Fruit fly (Drosophila melanogaster) whole organism, embryonic: Measurements from ENCODE around the gene Osi21.

Experiments used
- Aef1 ChIP-seq: fragments of 200-800 bp; sonication (Bioruptor generic); IDR thresholded peaks from 3 replicates; pipeline ENCODE4 v1.3.6; 2022; ENCODE audit warnings: missing biosample characterization, missing genetic modification characterization
- Asciz ChIP-seq: fragments of 200-800 bp; sonication (Bioruptor generic); optimal IDR thresholded peaks from 2 replicates; lab custom pipeline; 2017; ENCODE audit warnings: missing biosample characterization, mild to moderate bottlenecking, missing genetic modification characterization, missing genetic modification reagents
- CG10543 ChIP-seq: fragments of 200-800 bp; sonication (Bioruptor generic); optimal IDR thresholded peaks from 3 replicates; lab custom pipeline; 2017; ENCODE audit warnings: missing biosample characterization, mild to moderate bottlenecking, missing genetic modification characterization, moderate library complexity
- CG11560 ChIP-seq: fragments of 200-800 bp; sonication (Bioruptor generic); IDR thresholded peaks from 3 replicates; pipeline ENCODE4 v1.3.6; 2022; ENCODE audit warnings: missing biosample characterization, missing genetic modification characterization
- CG11695 ChIP-seq: fragments of 200-800 bp; sonication (Bioruptor generic); IDR thresholded peaks from 3 replicates; pipeline ENCODE4 v1.3.6; 2022; ENCODE audit warnings: missing biosample characterization, missing genetic modification characterization
- CG13296 ChIP-seq: fragments of 200-800 bp; sonication (Bioruptor generic); optimal IDR thresholded peaks from 3 replicates; lab custom pipeline; 2018; ENCODE audit warnings: missing biosample characterization, mild to moderate bottlenecking, missing genetic modification characterization
- CG17802 ChIP-seq: fragments of 200-800 bp; sonication (Bioruptor generic); optimal IDR thresholded peaks from 2 replicates; lab custom pipeline; 2018; ENCODE audit warnings: missing biosample characterization, mild to moderate bottlenecking, missing genetic modification characterization, moderate library complexity
- CG18262 ChIP-seq: fragments of 200-800 bp; optimal IDR thresholded peaks from 3 replicates; lab custom pipeline; 2019; ENCODE audit warnings: missing biosample characterization, mild to moderate bottlenecking, missing genetic modification characterization, moderate library complexity
- CG18476 ChIP-seq: fragments of 200-800 bp; sonication (Bioruptor generic); optimal IDR thresholded peaks from 2 replicates; lab custom pipeline; 2016; ENCODE audit warnings: missing biosample characterization, mild to moderate bottlenecking, missing genetic modification characterization
- CG34224 ChIP-seq: fragments of 200-800 bp; sonication (Bioruptor generic); IDR thresholded peaks from 3 replicates; pipeline ENCODE4 v1.3.6; 2022; ENCODE audit warnings: missing biosample characterization, missing genetic modification characterization; ENCODE audit not compliant: partially characterized antibody
- CG4282 ChIP-seq: fragments of 200-800 bp; sonication (Bioruptor generic); optimal IDR thresholded peaks from 2 replicates; lab custom pipeline; 2016; ENCODE audit warnings: missing biosample characterization, missing genetic modification characterization
- CG4707 ChIP-seq: fragments of 200-800 bp; sonication (Bioruptor generic); optimal IDR thresholded peaks from 2 replicates; lab custom pipeline; 2018; ENCODE audit warnings: missing biosample characterization, mild to moderate bottlenecking, missing genetic modification characterization, moderate library complexity
- CG7357 ChIP-seq: fragments of 200-800 bp; sonication (Bioruptor generic); IDR thresholded peaks from 3 replicates; pipeline ENCODE4 v1.3.6; 2022; ENCODE audit warnings: missing biosample characterization, missing genetic modification characterization
- CG7556 ChIP-seq: fragments of 200-800 bp; sonication (Bioruptor generic); optimal IDR thresholded peaks from 2 replicates; lab custom pipeline; 2017; ENCODE audit warnings: missing biosample characterization, mild to moderate bottlenecking, missing genetic modification characterization
- CG7839 ChIP-seq: fragments of 200-800 bp; sonication (Bioruptor generic); optimal IDR thresholded peaks from 3 replicates; lab custom pipeline; 2018; ENCODE audit warnings: missing biosample characterization, mild to moderate bottlenecking, missing genetic modification characterization, moderate library complexity
- CG7963 ChIP-seq: fragments of 200-800 bp; sonication (Bioruptor generic); IDR thresholded peaks from 3 replicates; pipeline ENCODE4 v1.3.6; 2022; ENCODE audit warnings: missing biosample characterization, missing genetic modification characterization; ENCODE audit not compliant: partially characterized antibody
- CG8478 ChIP-seq: fragments of >200 bp; optimal IDR thresholded peaks from 2 replicates; lab custom pipeline; 2018
- CG8765 ChIP-seq: fragments of 200-800 bp; sonication (Bioruptor generic); IDR thresholded peaks from 2 replicates; pipeline ENCODE4 v1.3.6; 2022; ENCODE audit warnings: missing biosample characterization, missing genetic modification characterization
- CG9437 ChIP-seq: fragments of 200-800 bp; sonication (Bioruptor generic); optimal IDR thresholded peaks from 2 replicates; lab custom pipeline; 2018; ENCODE audit warnings: missing biosample characterization, mild to moderate bottlenecking, missing genetic modification characterization
- CoRest ChIP-seq: fragments of 200-800 bp; sonication (Bioruptor generic); optimal IDR thresholded peaks from 3 replicates; lab custom pipeline; 2018; ENCODE audit warnings: missing biosample characterization, mild to moderate bottlenecking, missing genetic modification characterization, moderate library complexity
- Dek ChIP-seq: fragments of 200-800 bp; sonication (Bioruptor generic); optimal IDR thresholded peaks from 3 replicates; lab custom pipeline; 2019; ENCODE audit warnings: missing biosample characterization, mild to moderate bottlenecking, missing genetic modification characterization, moderate library complexity
- Dfd ChIP-seq, 2 experiments: fragments of >200 bp; optimal IDR thresholded peaks; 2 replicates each; lab custom pipeline; 2017; ENCODE audit warnings: missing biosample characterization in 2 of 2, missing genetic modification characterization in 2 of 2
- Dip2 ChIP-seq: fragments of 200-800 bp; sonication (Bioruptor generic); IDR thresholded peaks from 2 replicates; pipeline ENCODE4 v1.3.6; 2022; ENCODE audit warnings: missing biosample characterization, missing genetic modification characterization
- Dip3 ChIP-seq: fragments of 200-800 bp; sonication (Bioruptor generic); optimal IDR thresholded peaks from 3 replicates; lab custom pipeline; 2016; ENCODE audit warnings: missing biosample characterization, missing genetic modification characterization
- Dref ChIP-seq: fragments of 200-800 bp; sonication (Bioruptor generic); IDR thresholded peaks from 2 replicates; pipeline ENCODE4 v1.3.6; 2022; ENCODE audit warnings: missing biosample characterization, missing genetic modification characterization
- Drgx ChIP-seq: fragments of 200-800 bp; sonication (Bioruptor generic); IDR thresholded peaks from 2 replicates; pipeline ENCODE4 v1.3.6; 2022; ENCODE audit warnings: missing biosample characterization, missing genetic modification characterization
- Elba2 ChIP-seq: fragments of 200-800 bp; sonication (Bioruptor generic); optimal IDR thresholded peaks from 3 replicates; lab custom pipeline; 2016; ENCODE audit warnings: missing biosample characterization, missing genetic modification characterization
- Hr51 ChIP-seq, 2 experiments: fragments of 200-800 bp; sonication (Bioruptor generic); optimal IDR thresholded peaks; 2 replicates in 1 of 2; 3 replicates in 1 of 2; lab custom pipeline; 2016 to 2018; ENCODE audit warnings: missing biosample characterization in 2 of 2, missing genetic modification characterization in 2 of 2, mild to moderate bottlenecking in 1 of 2, moderate library complexity in 1 of 2
- NFAT ChIP-seq: fragments of 200-800 bp; sonication (Bioruptor generic); IDR thresholded peaks from 2 replicates; pipeline ENCODE4 v1.3.6; 2022; ENCODE audit warnings: missing biosample characterization, missing genetic modification characterization
- ap ChIP-seq: fragments of 200-800 bp; sonication (Bioruptor generic); IDR thresholded peaks from 2 replicates; pipeline ENCODE4 v1.3.6; 2022; ENCODE audit warnings: missing biosample characterization, missing genetic modification characterization
- btn ChIP-seq: fragments of 200-800 bp; sonication (Bioruptor generic); optimal IDR thresholded peaks from 2 replicates; lab custom pipeline; 2016; ENCODE audit warnings: missing biosample characterization, missing genetic modification characterization
- cad ChIP-seq: fragments of >200 bp; optimal IDR thresholded peaks from 2 replicates; lab custom pipeline; 2017; ENCODE audit warnings: missing biosample characterization, missing genetic modification characterization
- ci ChIP-seq: fragments of 200-800 bp; sonication (Bioruptor generic); IDR thresholded peaks from 3 replicates; pipeline ENCODE4 v1.3.6; 2022; ENCODE audit warnings: missing biosample characterization, missing genetic modification characterization
- crol ChIP-seq: fragments of 200-800 bp; sonication (Bioruptor generic); IDR thresholded peaks from 2 replicates; pipeline ENCODE4 v1.3.6; 2022; ENCODE audit warnings: missing biosample characterization, missing genetic modification characterization
- cwo ChIP-seq: fragments of 200-800 bp; sonication (Bioruptor generic); optimal IDR thresholded peaks from 3 replicates; lab custom pipeline; 2017; ENCODE audit warnings: missing biosample characterization, missing genetic modification characterization, mild to moderate bottlenecking, moderate library complexity, missing genetic modification reagents
- dpn ChIP-seq, 2 experiments: fragments of 200-800 bp; sonication (Bioruptor generic); optimal IDR thresholded peaks; 3 replicates each; lab custom pipeline; 2016; ENCODE audit warnings: missing biosample characterization in 2 of 2, missing genetic modification characterization in 2 of 2
- fd102C ChIP-seq: fragments of 200-800 bp; sonication (Bioruptor generic); optimal IDR thresholded peaks from 2 replicates; lab custom pipeline; 2018; ENCODE audit warnings: missing biosample characterization, mild to moderate bottlenecking, missing genetic modification characterization, moderate library complexity
- fru ChIP-seq: fragments of >200 bp; optimal IDR thresholded peaks from 2 replicates; lab custom pipeline; 2017
- grn ChIP-seq: fragments of 200-800 bp; sonication (Bioruptor generic); optimal IDR thresholded peaks from 3 replicates; lab custom pipeline; 2017; ENCODE audit warnings: missing biosample characterization, missing genetic modification characterization
- inv ChIP-seq: fragments of 200-800 bp; sonication (Bioruptor generic); IDR thresholded peaks from 2 replicates; pipeline ENCODE4 v1.3.6; 2022; ENCODE audit warnings: missing biosample characterization, missing genetic modification characterization; ENCODE audit not compliant: partially characterized antibody
- lilli ChIP-seq: fragments of 200-800 bp; sonication (Bioruptor generic); optimal IDR thresholded peaks from 3 replicates; lab custom pipeline; 2016; ENCODE audit warnings: missing biosample characterization, missing genetic modification characterization
- lov ChIP-seq, 2 experiments: fragments of 200-800 bp in 1 of 2; fragments of >200 bp in 1 of 2; sonication (Bioruptor generic) in 1 of 2; IDR thresholded peaks in 1 of 2; optimal IDR thresholded peaks in 1 of 2; 2 replicates in 1 of 2; 3 replicates in 1 of 2; pipeline versions ENCODE4 v1.3.6 to Lab custom; 2017 to 2022; ENCODE audit warnings: missing biosample characterization in 1 of 2, missing genetic modification characterization in 1 of 2
- nau ChIP-seq: fragments of 200-800 bp; sonication (Bioruptor generic); optimal IDR thresholded peaks from 3 replicates; lab custom pipeline; 2017; ENCODE audit warnings: missing biosample characterization, mild to moderate bottlenecking, missing genetic modification characterization, missing genetic modification reagents
- nom ChIP-seq: fragments of 200-800 bp; sonication (Bioruptor generic); optimal IDR thresholded peaks from 2 replicates; lab custom pipeline; 2017; ENCODE audit warnings: missing biosample characterization, missing genetic modification characterization, mild to moderate bottlenecking, moderate library complexity, missing genetic modification reagents
- pita ChIP-seq: fragments of 200-800 bp; sonication (Bioruptor generic); optimal IDR thresholded peaks from 2 replicates; lab custom pipeline; 2017; ENCODE audit warnings: missing biosample characterization, mild to moderate bottlenecking, missing genetic modification characterization
- ranshi ChIP-seq: fragments of 200-800 bp; sonication (Bioruptor generic); IDR thresholded peaks from 2 replicates; pipeline ENCODE4 v1.3.6; 2022; ENCODE audit warnings: missing biosample characterization, missing genetic modification characterization
- sens ChIP-seq: fragments of 200-800 bp; sonication (Bioruptor generic); peaks from one replicate; lab custom pipeline; 2016; ENCODE audit warnings: missing biosample characterization, missing genetic modification characterization
- seq ChIP-seq: fragments of 200-800 bp; sonication (Bioruptor generic); IDR thresholded peaks from 2 replicates; pipeline ENCODE4 v1.3.6; 2022; ENCODE audit warnings: missing biosample characterization, missing genetic modification characterization
- sob ChIP-seq: fragments of 200-800 bp; sonication (Bioruptor generic); IDR thresholded peaks from 2 replicates; pipeline ENCODE4 v1.3.6; 2022; ENCODE audit warnings: missing biosample characterization, missing genetic modification characterization
- sr ChIP-seq: fragments of 200-800 bp; sonication (Bioruptor generic); IDR thresholded peaks from 3 replicates; pipeline ENCODE4 v1.3.6; 2022; ENCODE audit warnings: missing biosample characterization, missing genetic modification characterization
- vfl ChIP-seq: fragments of 200-800 bp; sonication (Bioruptor generic); optimal IDR thresholded peaks from 2 replicates; lab custom pipeline; 2016; ENCODE audit warnings: missing biosample characterization, missing genetic modification characterization

Gene Osi21

dm6 chr2L:11277927-11278351 is 7.6 kb downstream of the Osi21 start, which contains the start of gene CG33695 (continued):
- TF ChIP-seq CG10543 (GFP tag; lab: Kevin White, UChicago) (peak; percentile 39), CG4707 (GFP tag; lab: Kevin White, UChicago) (no peak), Asciz (GFP tag; lab: Kevin White, UChicago) (no peak), dpn (GFP tag; optimal IDR thresholded peaks at IDR 0.05; lab: Kevin White, UChicago) (peak; percentile 75 to 82), CG4282 (peak; percentile 63), fru (lab: Kevin White, UChicago) (no peak), CG18476 (GFP tag; lab: Kevin White, UChicago) (peak; percentile 41), fd102C (no peak), CG13296 (GFP tag; lab: Kevin White, UChicago) (peak; percentile 12), ap (GFP tag; lab: Robert Waterston, UW) (no peak), Dek (tag; lab: Kevin White, UChicago) (peak; percentile 0), sr (GFP tag; lab: Robert Waterston, UW) (no peak), Aef1 (GFP tag; lab: Robert Waterston, UW) (peak; percentile 46; the same call in 2 of the 3 replicates), grn (GFP tag; lab: Kevin White, UChicago) (no peak), ranshi (GFP tag; lab: Robert Waterston, UW) (peak; percentile 30; the same call in 1 of the 2 replicates), CG7839 (tag; lab: Kevin White, UChicago) (no peak), sens (GFP tag; lab: Kevin White, UChicago) (peak; percentile 93), Dip3 (GFP tag; lab: Kevin White, UChicago) (peak; percentile 75), vfl (GFP tag; lab: Kevin White, UChicago) (peak; percentile 72), CG7357 (GFP tag; lab: Robert Waterston, UW) (no peak), Dref (GFP tag; lab: Robert Waterston, UW) (peak; percentile 89), cad (GFP tag; lab: Kevin White, UChicago) (no peak), CG7963 (peak; percentile 65), Hr51 (GFP tag; optimal IDR thresholded peaks at IDR 0.05; lab: Kevin White, UChicago) (peak in 1 of 2 experiments; percentile 61), inv (GFP tag; lab: Robert Waterston, UW) (0 out of 2 replicates have a peak, but pooled peaks have one; percentile 48), seq (GFP tag; lab: Robert Waterston, UW) (peak; percentile 55; the same call in 1 of the 2 replicates), Elba2 (no peak), CG34224 (peak; percentile 86), CG11560 (tag; lab: Robert Waterston, UW) (peak; percentile 54; the same call in 1 of the 3 replicates), CG11695 (GFP tag; lab: Robert Waterston, UW) (no peak), CG8478 (lab: Kevin White, UChicago) (no peak), cwo (GFP tag; lab: Kevin White, UChicago) (no peak), lilli (peak; percentile 82), CG17802 (peak; percentile 3), CG8765 (GFP tag; lab: Robert Waterston, UW) (no peak), nom (GFP tag; lab: Kevin White, UChicago) (peak; percentile 19), pita (GFP tag; lab: Kevin White, UChicago) (no peak), NFAT (GFP tag; lab: Robert Waterston, UW) (peak; percentile 81; the same call in 1 of the 2 replicates), CG9437 (GFP tag; lab: Kevin White, UChicago) (peak; percentile 96), lov (optimal IDR thresholded peaks at IDR 0.05; lab: Kevin White, UChicago) (no peak), lov (GFP tag; IDR thresholded peaks at IDR 0.05; lab: Robert Waterston, UW) (no peak), crol (GFP tag; lab: Robert Waterston, UW) (peak; percentile 91), Dip2 (no peak), Drgx (no peak), nau (GFP tag; lab: Kevin White, UChicago) (no peak), CoRest (tag; lab: Kevin White, UChicago) (peak; percentile 44), ci (GFP tag; lab: Robert Waterston, UW) (peak; percentile 30; the same call in 2 of the 3 replicates), sob (GFP tag; lab: Robert Waterston, UW) (peak; percentile 86), btn (GFP tag; lab: Kevin White, UChicago) (peak; percentile 24), CG18262 (no peak), Dfd (GFP tag; optimal IDR thresholded peaks at IDR 0.05; lab: Kevin White, UChicago) (no peak), CG7556 (peak; percentile 55)
